Worm (Caenorhabditis elegans) whole organism, L2 larva: Measurements from ENCODE around the gene T10B5.3.

Experiments
- ama-1 ChIP-seq: fragments of 150-350 bp; optimal IDR thresholded peaks from 2 replicates; lab custom pipeline; 2018; ENCODE audit warnings: inconsistent platforms
- ceh-82 ChIP-seq: fragments of 150-350 bp; optimal IDR thresholded peaks from 2 replicates; lab custom pipeline; 2014; ENCODE audit warnings: missing biosample characterization, missing genetic modification characterization
- nhr-10 ChIP-seq: sonication (generic microtip); optimal IDR thresholded peaks from 2 replicates; lab custom pipeline; 2017; ENCODE audit warnings: missing biosample characterization, missing genetic modification characterization
- nhr-11 ChIP-seq: fragments of 150-350 bp; optimal IDR thresholded peaks from 2 replicates; lab custom pipeline; 2014; ENCODE audit warnings: missing biosample characterization, missing genetic modification characterization
- nhr-12 ChIP-seq: fragments of 150-350 bp; optimal IDR thresholded peaks from 2 replicates; lab custom pipeline; 2014; ENCODE audit warnings: missing biosample characterization, missing genetic modification characterization
- nhr-23 ChIP-seq: fragments of 150-350 bp; optimal IDR thresholded peaks from 2 replicates; lab custom pipeline; 2014; ENCODE audit warnings: missing biosample characterization, missing genetic modification reagents, missing genetic modification characterization
- unc-39 ChIP-seq: fragments of 150-350 bp; optimal IDR thresholded peaks from 2 replicates; lab custom pipeline; 2014; ENCODE audit warnings: missing biosample characterization, missing genetic modification characterization
- unc-55 ChIP-seq: fragments of 150-350 bp; sonication (generic microtip); optimal IDR thresholded peaks from 3 replicates; lab custom pipeline; 2014; ENCODE audit warnings: missing biosample characterization, missing genetic modification reagents, missing genetic modification characterization
- zag-1 ChIP-seq: fragments of 150-350 bp; optimal IDR thresholded peaks from 2 replicates; lab custom pipeline; 2014; ENCODE audit warnings: missing biosample characterization, missing genetic modification characterization
- ztf-1 ChIP-seq: fragments of 200-800 bp; sonication (Bioruptor generic); conservative IDR thresholded peaks from 2 replicates; pipeline ENCODE4 v1.3.6; 2022; ENCODE audit warnings: missing genetic modification characterization, missing compliant biosample characterization
- ztf-11 ChIP-seq: sonication (generic microtip); optimal IDR thresholded peaks from 2 replicates; lab custom pipeline; 2017; ENCODE audit warnings: missing biosample characterization, missing genetic modification characterization

DNA sequence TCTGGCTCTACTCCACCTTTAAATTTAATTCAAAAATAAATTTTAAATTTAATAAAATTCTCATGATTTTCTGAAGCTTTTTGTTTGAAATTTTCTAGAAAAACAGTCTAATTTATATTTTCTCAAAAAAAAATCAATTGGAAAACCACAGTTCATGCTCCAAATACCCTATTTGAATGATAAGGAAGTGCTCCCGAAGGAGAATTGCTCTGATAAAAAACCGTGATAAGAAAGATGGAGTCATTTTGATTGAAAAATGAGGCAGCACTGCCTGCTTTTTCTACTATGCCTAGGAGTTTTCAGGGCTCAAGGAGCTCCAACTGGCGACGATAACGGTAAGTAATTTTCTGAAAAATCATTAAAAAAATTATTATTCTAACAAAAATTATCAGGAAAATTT, 23.6 kb downstream of the T10B5.3 start, which contains the start of gene T10B5.7:
- TF ChIP-seq zag-1 (tag; lab: Kevin White, UChicago) (no peak), unc-39 (tag; lab: Kevin White, UChicago) (no peak), ztf-1 (GFP tag; lab: Robert Waterston, UW) (no peak), unc-55 (GFP tag; lab: Kevin White, UChicago) (no peak), ceh-82 (no peak), nhr-10 (tag; lab: Kevin White, UChicago) (no peak), nhr-12 (no peak), ztf-11 (tag; lab: Kevin White, UChicago) (no peak), nhr-23 (tag; lab: Kevin White, UChicago) (no peak), ama-1 (lab: Kevin White, UChicago) (no peak), nhr-11 (tag; lab: Kevin White, UChicago) (no peak)
